Worm (Caenorhabditis elegans) whole organism, midembryonic: ENCODE results near the gene F58E6.4.

Source experiments
- T22C8.4 ChIP-seq: fragments of 200-800 bp; sonication (Bioruptor generic); IDR thresholded peaks from 2 replicates; pipeline ENCODE4 v1.3.6; 2022; ENCODE audit warnings: missing genetic modification characterization, missing compliant biosample characterization
- cog-1 ChIP-seq: sonication (generic microtip); optimal IDR thresholded peaks from 2 replicates; lab custom pipeline; 2016; ENCODE audit warnings: missing genetic modification characterization, missing compliant biosample characterization
- flt-1 ChIP-seq: fragments of 200-800 bp; sonication (Bioruptor generic); IDR thresholded peaks from 2 replicates; pipeline ENCODE4 v1.3.6; 2022; ENCODE audit warnings: missing genetic modification characterization, missing compliant biosample characterization
- klf-2 ChIP-seq: fragments of 200-800 bp; sonication (Bioruptor generic); conservative IDR thresholded peaks from 2 replicates; pipeline ENCODE4 v1.3.6; 2022; ENCODE audit warnings: missing genetic modification reagents, missing genetic modification characterization, missing compliant biosample characterization
- med-1 ChIP-seq: sonication (generic microtip); optimal IDR thresholded peaks from 2 replicates; lab custom pipeline; 2017; ENCODE audit warnings: missing genetic modification characterization, mild to moderate bottlenecking, missing compliant biosample characterization, antibody characterized with exemption, missing genetic modification reagents; ENCODE audit not compliant: insufficient read depth
- ref-1 ChIP-seq: fragments of 200-800 bp; sonication (Bioruptor generic); conservative IDR thresholded peaks from 2 replicates; pipeline ENCODE4 v1.3.6; 2022; ENCODE audit warnings: missing genetic modification reagents, missing genetic modification characterization, missing compliant biosample characterization
- ztf-29 ChIP-seq: fragments of 200-800 bp; sonication (Bioruptor generic); IDR thresholded peaks from 2 replicates; pipeline ENCODE4 v1.3.6; 2022; ENCODE audit warnings: missing genetic modification reagents, missing genetic modification characterization, missing compliant biosample characterization

DNA sequence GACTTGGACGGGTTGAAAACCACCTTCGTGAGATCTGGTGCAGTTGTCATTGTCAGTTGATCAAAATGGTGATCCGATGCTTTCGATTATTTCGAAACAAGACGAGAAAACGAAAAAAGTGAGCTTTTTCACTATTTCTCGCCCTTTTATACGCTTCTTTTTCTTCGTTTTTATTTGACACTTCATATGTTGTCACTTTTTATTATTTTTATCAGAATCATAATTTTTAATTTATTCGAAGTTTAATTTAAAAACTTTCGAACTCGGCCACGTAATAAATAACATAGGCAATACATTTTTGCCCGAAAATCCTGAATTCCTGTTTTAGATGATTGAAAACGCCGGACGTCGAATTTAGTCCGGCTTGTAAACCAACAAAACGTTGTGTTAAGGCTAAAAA lies 4.3 kb upstream of the F58E6.4 start, which contains the start of gene F58E6.5:
- TF ChIP-seq cog-1: no peak
- TF ChIP-seq med-1 (GFP tag; lab: Kevin White, UChicago): no peak
- no peak for TF ChIP-seq ztf-29 (GFP tag; lab: Robert Waterston, UW)
- TF ChIP-seq flt-1: no peak
- TF ChIP-seq ref-1: no peak
- no peak for TF ChIP-seq klf-2 (GFP tag; lab: Robert Waterston, UW)
- no peak for TF ChIP-seq T22C8.4 (GFP tag; lab: Robert Waterston, UW)
